Fruit fly (Drosophila melanogaster): ENCODE data around the gene Crtc.

The Crtc gene

DNA sequence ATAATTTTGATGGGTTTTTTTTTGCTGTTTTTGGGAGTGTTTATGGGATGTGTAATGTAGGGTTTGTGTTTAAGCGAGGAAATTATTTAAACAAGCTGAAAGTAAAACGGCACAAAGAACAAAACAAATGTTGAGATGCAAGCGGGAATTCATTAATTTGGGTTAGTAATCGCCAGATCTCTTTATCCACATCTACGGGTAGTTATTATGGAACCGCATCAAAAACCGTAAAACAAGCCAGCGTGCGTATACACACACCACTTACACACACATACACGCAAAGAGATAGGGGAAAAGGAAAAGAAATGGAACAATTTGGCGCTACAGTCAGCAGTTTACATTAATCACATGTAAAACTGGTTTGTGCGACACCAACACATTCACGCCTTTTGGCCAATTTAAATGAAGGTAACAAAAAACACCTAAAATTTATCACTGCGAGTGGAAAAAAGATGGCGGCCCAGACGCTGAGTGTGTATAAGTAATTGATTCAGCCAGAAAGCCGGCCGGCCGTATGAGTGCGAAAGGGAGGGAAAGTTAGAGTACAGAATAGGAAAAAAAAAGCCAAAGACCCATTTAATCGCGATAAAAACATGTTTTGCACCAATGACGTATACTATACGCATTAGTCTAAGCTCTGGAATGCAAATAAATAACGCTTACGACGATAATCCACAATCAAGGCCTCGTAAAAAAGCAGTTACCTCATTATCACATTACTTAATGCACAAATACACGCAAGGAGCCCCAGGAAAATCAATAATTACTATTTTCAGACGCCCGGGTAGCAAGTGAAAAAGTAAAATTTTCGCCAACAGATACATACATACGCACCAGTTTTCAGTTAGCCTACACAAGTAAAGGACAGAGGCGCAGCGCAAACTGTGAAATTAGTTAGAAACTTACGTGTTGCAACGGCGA, 24.8 kb downstream of the Crtc start:
- no peak for TF ChIP-seq jim (GFP tag; optimal IDR thresholded peaks at IDR 0.05)
- TF ChIP-seq Jra (GFP tag; optimal IDR thresholded peaks at IDR 0.05) = no peak
- TF ChIP-seq OdsH (GFP tag; optimal IDR thresholded peaks at IDR 0.05) = no peak
- no peak for TF ChIP-seq Sp1 (GFP tag; optimal IDR thresholded peaks at IDR 0.05)
- TF ChIP-seq GATAd (GFP tag; optimal IDR thresholded peaks at IDR 0.05) = no peak
- TF ChIP-seq Dfd (GFP tag; optimal IDR thresholded peaks at IDR 0.05) = no peak
- TF ChIP-seq rgr (GFP tag; optimal IDR thresholded peaks at IDR 0.05) = no peak
- TF ChIP-seq brk (GFP tag; optimal IDR thresholded peaks at IDR 0.05) = no peak
- TF ChIP-seq psq (GFP tag; optimal IDR thresholded peaks at IDR 0.05) = peak; percentile 28
- no peak for TF ChIP-seq Myc (optimal IDR thresholded peaks at IDR 0.05)
- TF ChIP-seq br (GFP tag; optimal IDR thresholded peaks at IDR 0.05) = no peak
- TF ChIP-seq Vsx2 (GFP tag; optimal IDR thresholded peaks at IDR 0.05; ENCODE audit: partially characterized antibody) = peak; percentile 55
- TF ChIP-seq woc (GFP tag; optimal IDR thresholded peaks at IDR 0.05) = peak; percentile 2
- TF ChIP-seq fru (GFP tag; optimal IDR thresholded peaks at IDR 0.05) = no peak
- TF ChIP-seq Mio (GFP tag; optimal IDR thresholded peaks at IDR 0.05) = no peak
- TF ChIP-seq N (GFP tag; optimal IDR thresholded peaks at IDR 0.05) = no peak
- TF ChIP-seq lola (GFP tag; optimal IDR thresholded peaks at IDR 0.05) = no peak
- TF ChIP-seq Abd-B (GFP tag; optimal IDR thresholded peaks at IDR 0.05) = no peak
- TF ChIP-seq Hr83 (GFP tag; optimal IDR thresholded peaks at IDR 0.05; ENCODE audit: poor library complexity, severe bottlenecking) = no peak
- no peak for TF ChIP-seq foxo (GFP tag; optimal IDR thresholded peaks at IDR 0.05)
- no peak for TF ChIP-seq HLH106 (tag; optimal IDR thresholded peaks at IDR 0.05)
- TF ChIP-seq dl (GFP tag; optimal IDR thresholded peaks at IDR 0.05; ENCODE audit: insufficient read depth in 1 of 2, partially characterized antibody in 2 of 2) = no peak
- TF ChIP-seq dsf (GFP tag; optimal IDR thresholded peaks at IDR 0.05; ENCODE audit: borderline replicate concordance) = no peak
- no peak for TF ChIP-seq h (GFP tag; optimal IDR thresholded peaks at IDR 0.05)
- TF ChIP-seq pan (optimal IDR thresholded peaks at IDR 0.05) = no peak

DNA sequence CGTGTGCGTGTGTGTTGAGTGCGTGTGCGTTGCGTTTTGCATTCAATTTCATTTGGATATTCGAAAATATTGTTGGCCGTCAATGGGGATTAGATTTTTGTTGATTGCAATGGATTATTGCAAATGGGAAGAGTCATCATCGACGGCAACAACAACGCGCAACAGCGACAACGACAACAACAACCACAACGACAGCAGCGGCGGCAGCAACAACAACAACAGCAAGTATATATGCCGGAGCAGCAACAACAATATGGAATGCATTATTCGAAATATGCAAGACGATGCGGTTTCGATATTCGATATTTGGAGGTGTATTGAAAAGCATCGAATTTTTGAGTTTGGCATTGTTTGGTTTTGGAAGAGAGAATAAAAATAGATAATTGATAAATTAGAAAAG, 27.0 kb downstream of the Crtc start:
- no peak for TF ChIP-seq GATAd (GFP tag; optimal IDR thresholded peaks at IDR 0.05)
- TF ChIP-seq sv (GFP tag; optimal IDR thresholded peaks at IDR 0.05) = no peak
- TF ChIP-seq Dfd (GFP tag; optimal IDR thresholded peaks at IDR 0.05) = peak; percentile 87
- no peak for TF ChIP-seq usp (GFP tag; optimal IDR thresholded peaks at IDR 0.05)
- no peak for TF ChIP-seq Rel (GFP tag; optimal IDR thresholded peaks at IDR 0.05)
- TF ChIP-seq Rel (tag; optimal IDR thresholded peaks at IDR 0.05) = no peak
- no peak for TF ChIP-seq Vsx2 (GFP tag; optimal IDR thresholded peaks at IDR 0.05; ENCODE audit: partially characterized antibody)
- no peak for TF ChIP-seq Hr78 (GFP tag; optimal IDR thresholded peaks at IDR 0.05)

DNA sequence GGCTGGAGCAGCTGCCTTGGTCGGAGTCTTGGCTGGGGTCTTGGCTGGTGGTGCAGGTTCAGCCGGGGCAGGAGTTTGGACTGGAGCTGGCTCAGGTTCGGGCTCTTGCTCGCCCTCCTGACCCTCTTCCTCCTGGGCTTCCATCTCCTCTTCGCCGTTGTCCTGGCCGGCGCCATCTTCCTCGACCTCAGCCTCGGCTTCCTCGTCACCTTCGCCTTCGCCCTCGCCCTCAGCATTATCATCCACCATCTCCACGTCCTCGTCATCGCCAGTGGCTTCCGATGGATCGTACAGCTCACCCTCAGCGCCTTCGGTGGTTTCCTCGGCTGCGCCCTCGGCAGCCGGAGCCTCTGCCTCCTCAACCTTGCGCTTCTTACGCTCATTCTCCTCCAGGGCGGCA, 30.4 kb downstream of the Crtc start:
- TF ChIP-seq dsf (GFP tag; optimal IDR thresholded peaks at IDR 0.05; ENCODE audit: borderline replicate concordance) = no peak
- TF ChIP-seq Dif (GFP tag; optimal IDR thresholded peaks at IDR 0.05; ENCODE audit: partially characterized antibody) = no peak
- TF ChIP-seq dmrt93B (GFP tag; optimal IDR thresholded peaks at IDR 0.05) = no peak
- TF ChIP-seq Hr78 (GFP tag; optimal IDR thresholded peaks at IDR 0.05) = no peak
- no peak for TF ChIP-seq jim (GFP tag; optimal IDR thresholded peaks at IDR 0.05)
- no peak for TF ChIP-seq OdsH (GFP tag; optimal IDR thresholded peaks at IDR 0.05)
- TF ChIP-seq Rel (GFP tag; optimal IDR thresholded peaks at IDR 0.05) = no peak
- TF ChIP-seq Rel (tag; optimal IDR thresholded peaks at IDR 0.05) = no peak
- no peak for TF ChIP-seq CG9705 (GFP tag; optimal IDR thresholded peaks at IDR 0.05)
- TF ChIP-seq pan (optimal IDR thresholded peaks at IDR 0.05) = no peak
- TF ChIP-seq sv (GFP tag; optimal IDR thresholded peaks at IDR 0.05) = no peak
- TF ChIP-seq Myc (optimal IDR thresholded peaks at IDR 0.05) = no peak
- no peak for TF ChIP-seq ey (GFP tag; optimal IDR thresholded peaks at IDR 0.05)
- TF ChIP-seq foxo (GFP tag; optimal IDR thresholded peaks at IDR 0.05) = no peak

DNA sequence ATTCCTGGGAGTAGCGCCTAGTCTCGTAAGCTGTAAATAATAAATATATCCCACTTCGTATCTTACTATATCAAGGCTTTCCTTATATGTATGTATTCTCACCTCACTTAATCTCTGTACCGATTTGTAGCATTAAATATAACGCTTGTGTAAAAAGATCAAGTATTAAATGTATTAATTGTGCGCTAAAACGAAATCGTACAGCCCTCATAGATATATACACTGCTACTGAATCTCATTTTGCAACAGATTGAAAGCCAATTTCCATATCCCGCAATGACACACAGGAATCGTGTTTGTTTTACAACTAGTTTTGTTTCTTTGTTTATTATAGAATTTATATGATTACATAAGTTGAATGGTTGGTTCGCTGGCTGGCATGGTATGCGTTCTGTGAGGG, 31.2 kb downstream of the Crtc start:
- no peak for TF ChIP-seq GATAd (GFP tag; optimal IDR thresholded peaks at IDR 0.05)
- no peak for TF ChIP-seq fru (GFP tag; optimal IDR thresholded peaks at IDR 0.05)
- TF ChIP-seq Dfd (GFP tag; optimal IDR thresholded peaks at IDR 0.05) = no peak
- no peak for TF ChIP-seq Sp1 (GFP tag; optimal IDR thresholded peaks at IDR 0.05)
- TF ChIP-seq tai (GFP tag; optimal IDR thresholded peaks at IDR 0.05) = no peak
- no peak for TF ChIP-seq usp (GFP tag; optimal IDR thresholded peaks at IDR 0.05)
- no peak for TF ChIP-seq jim (GFP tag; optimal IDR thresholded peaks at IDR 0.05)
- no peak for TF ChIP-seq Hnf4 (GFP tag; optimal IDR thresholded peaks at IDR 0.05)
- TF ChIP-seq brk (GFP tag; optimal IDR thresholded peaks at IDR 0.05) = no peak

All from whole organism, wandering third instar larva.